Worm (Caenorhabditis elegans) whole organism, mixed stage, embryonic: ENCODE data around the gene Y4C6B.3.

ENCODE experiments used
- blmp-1 ChIP-seq: fragments of 150-350 bp; optimal IDR thresholded peaks from 2 replicates; lab custom pipeline; 2014; ENCODE audit warnings: missing biosample characterization, missing genetic modification characterization
- elt-3 ChIP-seq: fragments of 150-350 bp; optimal IDR thresholded peaks from 2 replicates; lab custom pipeline; 2014; ENCODE audit warnings: missing biosample characterization, missing genetic modification characterization
- mls-2 ChIP-seq: sonication (generic microtip); optimal IDR thresholded peaks from 2 replicates; lab custom pipeline; 2016; ENCODE audit warnings: mild to moderate bottlenecking, missing genetic modification characterization, moderate library complexity, missing compliant biosample characterization
- snpc-4 ChIP-seq: fragments of 150-350 bp; optimal IDR thresholded peaks from 2 replicates; lab custom pipeline; 2014; ENCODE audit warnings: missing biosample characterization, missing genetic modification characterization
- unc-39 ChIP-seq: fragments of 150-350 bp; optimal IDR thresholded peaks from 2 replicates; lab custom pipeline; 2014; ENCODE audit warnings: missing biosample characterization, missing genetic modification characterization

- TF ChIP-seq blmp-1 (tag; lab: Kevin White, UChicago) (no peak), snpc-4 (tag; lab: Kevin White, UChicago) (no peak), elt-3 (tag; lab: Kevin White, UChicago) (no peak), unc-39 (tag; lab: Kevin White, UChicago) (no peak), mls-2 (no peak)
These were observed 7.0 kb downstream of the Y4C6B.3 start, which contains the start of gene Y4C6B.2 for ce11 chrIV:5339255-5339654.
